Worm (Caenorhabditis elegans) whole organism, L4 larva: Measurements from ENCODE around the gene ttr-45.

Experiments used
- F37D6.2 ChIP-seq: sonication (generic microtip); optimal IDR thresholded peaks from 2 replicates; lab custom pipeline; 2016; ENCODE audit warnings: mild to moderate bottlenecking, missing genetic modification characterization, missing compliant biosample characterization
- F44E2.7 ChIP-seq: fragments of 200-800 bp; sonication (Bioruptor generic); IDR thresholded peaks from 2 replicates; pipeline ENCODE4 v2.1.2; 2022; ENCODE audit warnings: missing genetic modification characterization, missing compliant biosample characterization
- T20F7.1 ChIP-seq: fragments of 200-800 bp; sonication (Bioruptor generic); optimal IDR thresholded peaks from 2 replicates; lab custom pipeline; 2018; ENCODE audit warnings: mild to moderate bottlenecking, missing genetic modification characterization, missing compliant biosample characterization
- Y75B8A.6 ChIP-seq: fragments of 200-800 bp; sonication (Bioruptor generic); IDR thresholded peaks from 2 replicates; pipeline ENCODE4 v1.3.6; 2022; ENCODE audit warnings: missing genetic modification reagents, missing genetic modification characterization, missing compliant biosample characterization
- ZK546.5 ChIP-seq, 2 experiments: sonication (generic microtip); optimal IDR thresholded peaks; 2 replicates each; lab custom pipeline; 2017; ENCODE audit warnings: missing biosample characterization in 2 of 2, missing genetic modification characterization in 2 of 2
- aha-1 ChIP-seq: fragments of 150-350 bp; peaks from one replicate; lab custom pipeline; 2014; ENCODE audit warnings: missing biosample characterization, missing genetic modification characterization
- ceh-44 ChIP-seq: fragments of 200-800 bp; sonication (Bioruptor generic); IDR thresholded peaks from 2 replicates; pipeline ENCODE4 v1.3.6; 2022; ENCODE audit warnings: missing genetic modification reagents, missing genetic modification characterization, missing compliant biosample characterization
- ceh-82 ChIP-seq: sonication (generic microtip); optimal IDR thresholded peaks from 2 replicates; lab custom pipeline; 2017; ENCODE audit warnings: missing biosample characterization, missing genetic modification characterization
- ces-1 ChIP-seq: fragments of 150-350 bp; sonication (generic microtip); optimal IDR thresholded peaks from 4 replicates; lab custom pipeline; 2014; ENCODE audit warnings: missing biosample characterization, missing genetic modification reagents, missing genetic modification characterization
- daf-19 ChIP-seq: fragments of 200-800 bp; sonication (Bioruptor generic); conservative IDR thresholded peaks from 2 replicates; pipeline ENCODE4 v1.3.6; 2022; ENCODE audit warnings: missing genetic modification characterization, missing compliant biosample characterization
- dpl-1 ChIP-seq: fragments of 150-350 bp; optimal IDR thresholded peaks from 2 replicates; lab custom pipeline; 2014; ENCODE audit warnings: missing biosample characterization, missing genetic modification reagents, missing genetic modification characterization
- dve-1 ChIP-seq: sonication (generic microtip); optimal IDR thresholded peaks from 2 replicates; lab custom pipeline; 2017; ENCODE audit warnings: antibody characterized with exemption, mild to moderate bottlenecking, missing genetic modification characterization, missing compliant biosample characterization; ENCODE audit not compliant: insufficient read depth
- gei-8 ChIP-seq: fragments of 200-800 bp; sonication (Bioruptor generic); optimal IDR thresholded peaks from 2 replicates; lab custom pipeline; 2018; ENCODE audit warnings: mild to moderate bottlenecking, missing genetic modification characterization, missing compliant biosample characterization
- lin-1 ChIP-seq: fragments of 200-800 bp; sonication (Bioruptor generic); IDR thresholded peaks from 2 replicates; pipeline ENCODE4 v1.3.6; 2022; ENCODE audit warnings: missing genetic modification reagents, missing genetic modification characterization, missing compliant biosample characterization
- lin-15B ChIP-seq: fragments of 150-350 bp; sonication (generic microtip); optimal IDR thresholded peaks from 3 replicates; lab custom pipeline; 2014; ENCODE audit warnings: missing biosample characterization, missing genetic modification characterization
- lin-38 ChIP-seq: fragments of 200-800 bp; sonication (Bioruptor generic); IDR thresholded peaks from 2 replicates; pipeline ENCODE4 v1.3.6; 2022; ENCODE audit warnings: missing genetic modification reagents, missing genetic modification characterization, missing compliant biosample characterization
- lin-39 ChIP-seq: fragments of 150-350 bp; optimal IDR thresholded peaks from 2 replicates; lab custom pipeline; 2014; ENCODE audit warnings: missing biosample characterization, missing genetic modification reagents, missing genetic modification characterization
- mdt-29 ChIP-seq: fragments of 200-800 bp; sonication (Bioruptor generic); IDR thresholded peaks from 2 replicates; pipeline ENCODE4 v1.3.6; 2022; ENCODE audit warnings: missing genetic modification reagents, missing genetic modification characterization, missing compliant biosample characterization
- mxl-2 ChIP-seq: fragments of 200-800 bp; sonication (Bioruptor generic); conservative IDR thresholded peaks from 2 replicates; pipeline ENCODE4 v1.3.6; 2022; ENCODE audit warnings: missing genetic modification reagents, missing genetic modification characterization, missing compliant biosample characterization
- nhr-102 ChIP-seq: sonication (generic microtip); optimal IDR thresholded peaks from 2 replicates; lab custom pipeline; 2016; ENCODE audit warnings: mild to moderate bottlenecking, missing genetic modification characterization, moderate library complexity, missing compliant biosample characterization
- nhr-28 ChIP-seq: fragments of 150-350 bp; optimal IDR thresholded peaks from 2 replicates; lab custom pipeline; 2014; ENCODE audit warnings: missing biosample characterization, missing genetic modification characterization
- nhr-6 ChIP-seq: fragments of 150-350 bp; optimal IDR thresholded peaks from 2 replicates; lab custom pipeline; 2014; ENCODE audit warnings: missing biosample characterization, missing genetic modification characterization
- nhr-77 ChIP-seq: fragments of 150-350 bp; optimal IDR thresholded peaks from 2 replicates; lab custom pipeline; 2014; ENCODE audit warnings: missing biosample characterization, missing genetic modification characterization
- php-3 ChIP-seq: fragments of 200-800 bp; sonication (Bioruptor generic); IDR thresholded peaks from 2 replicates; pipeline ENCODE4 v1.3.6; 2022; ENCODE audit warnings: missing genetic modification reagents, missing genetic modification characterization, missing compliant biosample characterization
- pqm-1 ChIP-seq: sonication (generic microtip); optimal IDR thresholded peaks from 2 replicates; lab custom pipeline; 2017; ENCODE audit warnings: missing biosample characterization, missing genetic modification characterization
- rbr-2 ChIP-seq: sonication (generic microtip); optimal IDR thresholded peaks from 2 replicates; lab custom pipeline; 2016; ENCODE audit warnings: missing genotype, missing genetic modification characterization, missing compliant biosample characterization
- set-16 ChIP-seq: fragments of 200-800 bp; sonication (Bioruptor generic); IDR thresholded peaks from 2 replicates; pipeline ENCODE4 v1.3.6; 2022; ENCODE audit warnings: missing genetic modification reagents, missing genetic modification characterization, missing compliant biosample characterization
- spr-3 ChIP-seq: fragments of 200-800 bp; sonication (Bioruptor generic); optimal IDR thresholded peaks from 2 replicates; lab custom pipeline; 2018; ENCODE audit warnings: mild to moderate bottlenecking, missing genetic modification characterization, missing compliant biosample characterization
- unc-130 ChIP-seq: sonication (generic microtip); optimal IDR thresholded peaks from 2 replicates; lab custom pipeline; 2016; ENCODE audit warnings: missing genetic modification reagents, missing genetic modification characterization, missing compliant biosample characterization
- unc-62 ChIP-seq, 3 experiments: fragments of 150-350 bp in 1 of 3; sonication (generic microtip); optimal IDR thresholded peaks in 2 of 3; peaks in 1 of 3; 1 replicate in 1 of 3; 2 replicates in 2 of 3; lab custom pipeline; 2014 to 2017; ENCODE audit warnings: missing biosample characterization in 3 of 3, missing genetic modification characterization in 3 of 3, missing genetic modification reagents in 3 of 3, missing genotype in 1 of 3
- zag-1 ChIP-seq: fragments of 150-350 bp; optimal IDR thresholded peaks from 2 replicates; lab custom pipeline; 2014; ENCODE audit warnings: missing biosample characterization, missing genetic modification characterization
- zfp-2 ChIP-seq: sonication (generic microtip); optimal IDR thresholded peaks from 2 replicates; lab custom pipeline; 2016; ENCODE audit warnings: mild to moderate bottlenecking, missing genetic modification characterization, missing compliant biosample characterization
- zip-2 ChIP-seq: fragments of 150-350 bp; optimal IDR thresholded peaks from 2 replicates; lab custom pipeline; 2014; ENCODE audit warnings: missing biosample characterization, missing genetic modification characterization

The ttr-45 gene

ce11 chrIV:13241340-13241739, 12.7 kb upstream of the ttr-45 start:
- TF ChIP-seq lin-38 (GFP tag; lab: Robert Waterston, UW) = 0 out of 2 replicates have a peak, but pooled peaks have one; percentile 5
- TF ChIP-seq nhr-77 (tag; lab: Kevin White, UChicago) = no peak
- TF ChIP-seq unc-62 (GFP tag; optimal IDR thresholded peaks at IDR 0.05 in 1 of 2; lab: Kevin White, UChicago) = peak in 1 of 2 experiments; percentile 63
- no peak for TF ChIP-seq unc-62 (tag; optimal IDR thresholded peaks at IDR 0.05; lab: Kevin White, UChicago)
- TF ChIP-seq aha-1 (tag; lab: Kevin White, UChicago) = peak; percentile 72

ce11 chrIV:13243375-13243774, 10.7 kb upstream of the ttr-45 start, which contains the start of gene JC8.4:
TSS of gene JC8.4 (plus strand) at chrIV:13243675.
- TF ChIP-seq lin-39 (no peak), ces-1 (no peak), pqm-1 (tag; lab: Kevin White, UChicago) (no peak), lin-38 (GFP tag; lab: Robert Waterston, UW) (peak; percentile 50), gei-8 (GFP tag; lab: Kevin White, UChicago) (no peak), mxl-2 (GFP tag; lab: Robert Waterston, UW) (no peak)

ce11 chrIV:13244024-13244423, 10.0 kb upstream of the ttr-45 start, which contains the start of gene cox-11:
TSS of gene cox-11 (plus strand) at chrIV:13244324.
- TF ChIP-seq mdt-29 (GFP tag; lab: Robert Waterston, UW) = no peak
- no peak for TF ChIP-seq pqm-1 (tag; lab: Kevin White, UChicago)
- no peak for TF ChIP-seq T20F7.1
- TF ChIP-seq lin-1 (GFP tag; lab: Robert Waterston, UW) = no peak
- no peak for TF ChIP-seq F37D6.2 (tag; lab: Kevin White, UChicago)
- TF ChIP-seq zfp-2 (tag; lab: Kevin White, UChicago) = no peak
- TF ChIP-seq rbr-2 = no peak
- TF ChIP-seq lin-15B = no peak
- TF ChIP-seq zip-2 (tag; lab: Kevin White, UChicago) = no peak
- TF ChIP-seq set-16 (GFP tag; lab: Robert Waterston, UW) = no peak
- no peak for TF ChIP-seq ces-1
- TF ChIP-seq Y75B8A.6 (GFP tag; lab: Robert Waterston, UW) = no peak
- no peak for TF ChIP-seq nhr-77 (tag; lab: Kevin White, UChicago)
- no peak for TF ChIP-seq php-3
- no peak for TF ChIP-seq dve-1
- TF ChIP-seq, all 104 proteins: peak for 0

- no peak for TF ChIP-seq ceh-82 (tag; lab: Kevin White, UChicago)
- TF ChIP-seq aha-1 (tag; lab: Kevin White, UChicago) = peak; percentile 45
- TF ChIP-seq unc-130 (GFP tag; lab: Kevin White, UChicago) = no peak
These were observed 7.1 kb upstream of the ttr-45 start, which contains the start of gene JC8.7 for ce11 chrIV:13246961-13247360. TSS of gene JC8.7 (plus strand) at chrIV:13247261.

- no peak for TF ChIP-seq ZK546.5 (tag; optimal IDR thresholded peaks at IDR 0.05; lab: Kevin White, UChicago)
- peak; percentile 21 for TF ChIP-seq aha-1 (tag; lab: Kevin White, UChicago)
- no peak for TF ChIP-seq nhr-6 (tag; lab: Kevin White, UChicago)
- TF ChIP-seq T20F7.1 = no peak
- TF ChIP-seq nhr-102 (tag; lab: Kevin White, UChicago) = no peak
- no peak for TF ChIP-seq dpl-1
- no peak for TF ChIP-seq F44E2.7 (GFP tag; lab: Robert Waterston, UW)
- no peak for TF ChIP-seq lin-1 (GFP tag; lab: Robert Waterston, UW)
- no peak for TF ChIP-seq ceh-44 (GFP tag; lab: Robert Waterston, UW)
- TF ChIP-seq rbr-2 = no peak
- TF ChIP-seq lin-38 (GFP tag; lab: Robert Waterston, UW) = 0 out of 2 replicates have a peak, but pooled peaks have one; percentile 29
- TF ChIP-seq spr-3 (GFP tag; lab: Kevin White, UChicago) = no peak
- TF ChIP-seq daf-19 (GFP tag; lab: Robert Waterston, UW) = no peak
- no peak for TF ChIP-seq zag-1 (tag; lab: Kevin White, UChicago)
- TF ChIP-seq nhr-28 = no peak
- no peak for TF ChIP-seq dve-1
These were observed 6.2 kb upstream of the ttr-45 start for ce11 chrIV:13247780-13248179.
